Fruit fly (Drosophila melanogaster) whole organism, embryonic: ENCODE measurements around the gene CG14153.

Experiments
- Aef1 ChIP-seq: fragments of 200-800 bp; sonication (Bioruptor generic); IDR thresholded peaks from 3 replicates; pipeline ENCODE4 v1.3.6; 2022; ENCODE audit warnings: missing biosample characterization, missing genetic modification characterization
- Atf3 ChIP-seq: fragments of 200-800 bp; sonication (Bioruptor generic); optimal IDR thresholded peaks from 3 replicates; lab custom pipeline; 2016; ENCODE audit warnings: missing biosample characterization, missing genetic modification characterization
- Atf6 ChIP-seq: fragments of 200-800 bp; sonication (Bioruptor generic); IDR thresholded peaks from 2 replicates; pipeline ENCODE4 v1.3.6; 2022; ENCODE audit warnings: missing biosample characterization, missing genetic modification characterization
- Blimp-1 ChIP-seq: fragments of 200-800 bp; sonication (Bioruptor generic); optimal IDR thresholded peaks from 3 replicates; lab custom pipeline; 2018; ENCODE audit warnings: missing biosample characterization, missing genetic modification characterization, mild to moderate bottlenecking, moderate library complexity, missing genetic modification reagents
- C15 ChIP-seq: fragments of 200-800 bp; sonication (Bioruptor generic); IDR thresholded peaks from 3 replicates; pipeline ENCODE4 v1.3.6; 2022; ENCODE audit warnings: missing biosample characterization, missing genetic modification characterization
- CG10979 ChIP-seq: fragments of 200-800 bp; sonication (Bioruptor generic); optimal IDR thresholded peaks from 2 replicates; lab custom pipeline; 2018; ENCODE audit warnings: missing biosample characterization, mild to moderate bottlenecking, missing genetic modification characterization, moderate library complexity
- CG12299 ChIP-seq: fragments of 200-800 bp; sonication (Bioruptor generic); optimal IDR thresholded peaks from 2 replicates; lab custom pipeline; 2018; ENCODE audit warnings: missing biosample characterization, mild to moderate bottlenecking, missing genetic modification characterization
- CG12391 ChIP-seq: fragments of 200-800 bp; sonication (Bioruptor generic); optimal IDR thresholded peaks from 3 replicates; lab custom pipeline; 2018; ENCODE audit warnings: missing biosample characterization, mild to moderate bottlenecking, missing genetic modification characterization, moderate library complexity
- CG14965 ChIP-seq: fragments of 200-800 bp; sonication (Bioruptor generic); optimal IDR thresholded peaks from 2 replicates; lab custom pipeline; 2016; ENCODE audit warnings: missing biosample characterization, missing genetic modification characterization, borderline replicate concordance
- CG1647 ChIP-seq: fragments of 200-800 bp; sonication (Bioruptor generic); optimal IDR thresholded peaks from 3 replicates; lab custom pipeline; 2016; ENCODE audit warnings: missing biosample characterization, missing genetic modification characterization
- CG17912 ChIP-seq: fragments of 200-800 bp; sonication (Bioruptor generic); optimal IDR thresholded peaks from 2 replicates; lab custom pipeline; 2018; ENCODE audit warnings: missing biosample characterization, mild to moderate bottlenecking, missing genetic modification characterization
- CG2875 ChIP-seq: fragments of 200-800 bp; sonication (Bioruptor generic); optimal IDR thresholded peaks from 2 replicates; lab custom pipeline; 2017; ENCODE audit warnings: missing biosample characterization, mild to moderate bottlenecking, missing genetic modification characterization, missing genetic modification reagents
- CG30431 ChIP-seq: fragments of 200-800 bp; sonication (Bioruptor generic); optimal IDR thresholded peaks from 2 replicates; lab custom pipeline; 2017; ENCODE audit warnings: missing biosample characterization, missing genetic modification characterization
- CG4707 ChIP-seq: fragments of 200-800 bp; sonication (Bioruptor generic); optimal IDR thresholded peaks from 2 replicates; lab custom pipeline; 2018; ENCODE audit warnings: missing biosample characterization, mild to moderate bottlenecking, missing genetic modification characterization, moderate library complexity
- CG4854 ChIP-seq: fragments of 200-800 bp; sonication (Bioruptor generic); optimal IDR thresholded peaks from 2 replicates; lab custom pipeline; 2016; ENCODE audit warnings: missing biosample characterization, missing genetic modification characterization, inconsistent platforms
- CG5180 ChIP-seq: fragments of 200-800 bp; sonication (Bioruptor generic); optimal IDR thresholded peaks from 3 replicates; lab custom pipeline; 2017; ENCODE audit warnings: missing biosample characterization, missing genetic modification characterization, mild to moderate bottlenecking, moderate library complexity, missing genetic modification reagents
- CG6813 ChIP-seq: fragments of 200-800 bp; sonication (Bioruptor generic); optimal IDR thresholded peaks from 2 replicates; lab custom pipeline; 2017; ENCODE audit warnings: missing biosample characterization, missing genetic modification characterization, mild to moderate bottlenecking, moderate library complexity, missing genetic modification reagents
- CG7987 ChIP-seq: fragments of 200-800 bp; sonication (Bioruptor generic); optimal IDR thresholded peaks from 2 replicates; lab custom pipeline; 2018; ENCODE audit warnings: missing biosample characterization, mild to moderate bottlenecking, missing genetic modification characterization, moderate library complexity
- CG8281 ChIP-seq: fragments of 200-800 bp; sonication (Bioruptor generic); optimal IDR thresholded peaks from 2 replicates; lab custom pipeline; 2018; ENCODE audit warnings: missing biosample characterization, mild to moderate bottlenecking, missing genetic modification characterization, moderate library complexity
- CG8478 ChIP-seq: fragments of >200 bp; optimal IDR thresholded peaks from 2 replicates; lab custom pipeline; 2018
- CG9797 ChIP-seq: fragments of 200-800 bp; sonication (Bioruptor generic); optimal IDR thresholded peaks from 3 replicates; lab custom pipeline; 2018; ENCODE audit warnings: missing biosample characterization, mild to moderate bottlenecking, missing genetic modification characterization
- Camta ChIP-seq: fragments of 200-800 bp; sonication (Bioruptor generic); optimal IDR thresholded peaks from 2 replicates; lab custom pipeline; 2016; ENCODE audit warnings: missing biosample characterization, missing genetic modification characterization
- CkIIα-i1 ChIP-seq: fragments of 200-800 bp; sonication (Bioruptor generic); IDR thresholded peaks from 2 replicates; pipeline ENCODE4 v1.3.6; 2022; ENCODE audit warnings: missing biosample characterization, missing genetic modification characterization
- D ChIP-seq, 2 experiments: fragments of 200-800 bp in 1 of 2; fragments of >200 bp in 1 of 2; sonication (Bioruptor generic) in 1 of 2; optimal IDR thresholded peaks; 2 replicates in 1 of 2; 3 replicates in 1 of 2; lab custom pipeline; 2017; ENCODE audit warnings: mild to moderate bottlenecking in 1 of 2, missing biosample characterization in 1 of 2, missing genetic modification characterization in 1 of 2, missing genetic modification reagents in 1 of 2
- D19A ChIP-seq: fragments of 200-800 bp; optimal IDR thresholded peaks from 3 replicates; lab custom pipeline; 2019; ENCODE audit warnings: missing biosample characterization, mild to moderate bottlenecking, missing genetic modification characterization, moderate library complexity
- Dll ChIP-seq: fragments of 200-800 bp; sonication (Bioruptor generic); IDR thresholded peaks from 4 replicates; pipeline ENCODE4 v1.3.6; 2022; ENCODE audit warnings: missing biosample characterization, missing genetic modification characterization; ENCODE audit not compliant: partially characterized antibody
- Doc3 ChIP-seq: fragments of 200-800 bp; sonication (Bioruptor generic); IDR thresholded peaks from 3 replicates; pipeline ENCODE4 v1.3.6; 2022; ENCODE audit warnings: missing biosample characterization, missing genetic modification characterization; ENCODE audit not compliant: partially characterized antibody
- ERR ChIP-seq: fragments of 200-800 bp; sonication (Bioruptor generic); optimal IDR thresholded peaks from 2 replicates; lab custom pipeline; 2016; ENCODE audit warnings: missing biosample characterization, missing genetic modification characterization
- Gsc ChIP-seq: fragments of 200-800 bp; sonication (Bioruptor generic); IDR thresholded peaks from 2 replicates; pipeline ENCODE4 v1.3.6; 2022; ENCODE audit warnings: missing biosample characterization, missing genetic modification characterization
- Hmr ChIP-seq: fragments of 200-800 bp; sonication (Bioruptor generic); optimal IDR thresholded peaks from 3 replicates; lab custom pipeline; 2017; ENCODE audit warnings: mild to moderate bottlenecking, missing biosample characterization, missing genetic modification reagents, missing genetic modification characterization
- Oaz ChIP-seq: fragments of 200-800 bp; sonication (Bioruptor generic); IDR thresholded peaks from 2 replicates; pipeline ENCODE4 v1.3.6; 2022; ENCODE audit warnings: missing biosample characterization, missing genetic modification characterization
- Sox100B ChIP-seq: fragments of 200-800 bp; sonication (Bioruptor generic); optimal IDR thresholded peaks from 3 replicates; lab custom pipeline; 2018; ENCODE audit warnings: missing biosample characterization, mild to moderate bottlenecking, missing genetic modification characterization
- Sox102F ChIP-seq: fragments of 200-800 bp; sonication (Bioruptor generic); optimal IDR thresholded peaks from 2 replicates; lab custom pipeline; 2018; ENCODE audit warnings: missing biosample characterization, mild to moderate bottlenecking, missing genetic modification characterization, moderate library complexity
- cato ChIP-seq: fragments of 200-800 bp; sonication (Bioruptor generic); optimal IDR thresholded peaks from 2 replicates; lab custom pipeline; 2016; ENCODE audit warnings: missing biosample characterization, missing genetic modification characterization, borderline replicate concordance
- chn ChIP-seq: fragments of 200-800 bp; sonication (Bioruptor generic); optimal IDR thresholded peaks from 2 replicates; lab custom pipeline; 2016; ENCODE audit warnings: missing biosample characterization, missing genetic modification characterization
- crp ChIP-seq, 2 experiments: fragments of 200-800 bp; sonication (Bioruptor generic); optimal IDR thresholded peaks; 2 replicates in 1 of 2; 3 replicates in 1 of 2; lab custom pipeline; 2017; ENCODE audit warnings: missing biosample characterization in 2 of 2, missing genetic modification characterization in 2 of 2, mild to moderate bottlenecking in 1 of 2, moderate library complexity in 1 of 2
- cwo ChIP-seq: fragments of 200-800 bp; sonication (Bioruptor generic); optimal IDR thresholded peaks from 3 replicates; lab custom pipeline; 2017; ENCODE audit warnings: missing biosample characterization, missing genetic modification characterization, mild to moderate bottlenecking, moderate library complexity, missing genetic modification reagents
- dmrt11E ChIP-seq: fragments of 200-800 bp; sonication (Bioruptor generic); optimal IDR thresholded peaks from 3 replicates; lab custom pipeline; 2018; ENCODE audit warnings: missing biosample characterization, mild to moderate bottlenecking, missing genetic modification characterization, moderate library complexity
- eve ChIP-seq, 2 experiments: fragments of >200 bp; optimal IDR thresholded peaks; 2 replicates each; lab custom pipeline; 2017; ENCODE audit warnings: missing biosample characterization in 2 of 2, missing genetic modification characterization in 2 of 2
- hth ChIP-seq: fragments of >200 bp; optimal IDR thresholded peaks from 2 replicates; lab custom pipeline; 2017; ENCODE audit warnings: inconsistent platforms
- psq ChIP-seq: fragments of 200-800 bp; sonication (Bioruptor generic); optimal IDR thresholded peaks from 2 replicates; lab custom pipeline; 2017; ENCODE audit warnings: missing biosample characterization, missing genetic modification characterization
- rib ChIP-seq: fragments of 200-800 bp; sonication (Bioruptor generic); IDR thresholded peaks from 2 replicates; pipeline ENCODE4 v1.3.6; 2022; ENCODE audit warnings: missing biosample characterization, missing genetic modification characterization
- scrt ChIP-seq: fragments of 200-800 bp; sonication (Bioruptor generic); optimal IDR thresholded peaks from 2 replicates; lab custom pipeline; 2018; ENCODE audit warnings: missing biosample characterization, mild to moderate bottlenecking, missing genetic modification characterization, moderate library complexity
- slp2 ChIP-seq: fragments of 200-800 bp; sonication (Bioruptor generic); optimal IDR thresholded peaks from 2 replicates; lab custom pipeline; 2016; ENCODE audit warnings: missing biosample characterization, missing genetic modification characterization
- stwl ChIP-seq: fragments of 200-800 bp; sonication (Bioruptor generic); optimal IDR thresholded peaks from 3 replicates; lab custom pipeline; 2018; ENCODE audit warnings: missing biosample characterization, mild to moderate bottlenecking, missing genetic modification characterization, moderate library complexity
- tap ChIP-seq: fragments of 200-800 bp; optimal IDR thresholded peaks from 3 replicates; lab custom pipeline; 2019; ENCODE audit warnings: missing biosample characterization, mild to moderate bottlenecking, missing genetic modification characterization, moderate library complexity
- tll ChIP-seq, 2 experiments: fragments of 200-800 bp in 1 of 2; fragments of >200 bp in 1 of 2; sonication (Bioruptor generic) in 1 of 2; optimal IDR thresholded peaks; 2 replicates each; lab custom pipeline; 2017 to 2019; ENCODE audit warnings: missing biosample characterization in 2 of 2, missing genetic modification characterization in 2 of 2, mild to moderate bottlenecking in 1 of 2, moderate library complexity in 1 of 2
- toy ChIP-seq: fragments of 200-800 bp; sonication (Bioruptor generic); IDR thresholded peaks from 2 replicates; pipeline ENCODE4 v1.3.6; 2022; ENCODE audit warnings: missing biosample characterization, missing genetic modification characterization
- vnd ChIP-seq: fragments of 200-800 bp; sonication (Bioruptor generic); IDR thresholded peaks from 3 replicates; pipeline ENCODE4 v1.3.6; 2022; ENCODE audit warnings: missing biosample characterization, missing genetic modification characterization; ENCODE audit not compliant: partially characterized antibody

Gene CG14153

DNA sequence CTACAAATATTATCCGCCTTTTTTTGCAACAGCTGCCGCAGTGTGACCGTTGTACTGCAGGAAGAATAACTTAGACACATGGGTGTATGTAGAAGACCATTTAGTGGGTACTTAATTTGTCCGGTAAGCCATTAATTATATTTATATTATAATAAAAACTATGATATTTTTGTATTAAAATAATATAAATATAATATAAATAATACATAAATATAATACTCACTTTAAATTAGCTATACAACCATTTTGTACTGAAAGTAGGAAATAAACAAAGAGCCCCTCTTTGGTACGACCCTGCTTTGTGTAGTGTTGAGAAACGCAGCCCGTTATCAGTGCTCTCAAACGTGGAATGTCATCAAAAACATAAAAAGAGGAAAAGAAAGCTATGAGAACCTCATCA lies 5.5 kb upstream of the CG14153 start, which contains the start of gene Cnep1r2 (continued):
- TF ChIP-seq CkIIα-i1 (GFP tag; lab: Robert Waterston, UW) (peak; percentile 41; the same call in 1 of the 2 replicates), CG10979 (peak; percentile 96), hth (lab: Kevin White, UChicago) (no peak), Atf6 (GFP tag; lab: Robert Waterston, UW) (peak; percentile 86), toy (GFP tag; lab: Robert Waterston, UW) (peak; percentile 70; the same call in 1 of the 2 replicates), Doc3 (GFP tag; lab: Robert Waterston, UW) (no peak), cwo (peak; percentile 87), Oaz (GFP tag; lab: Robert Waterston, UW) (peak; percentile 73; the same call in 1 of the 2 replicates), CG1647 (GFP tag; lab: Kevin White, UChicago) (peak; percentile 70), D (optimal IDR thresholded peaks at IDR 0.05; lab: Kevin White, UChicago) (no peak), D (GFP tag; optimal IDR thresholded peaks at IDR 0.05; lab: Kevin White, UChicago) (peak; percentile 93), CG8478 (lab: Kevin White, UChicago) (no peak), Blimp-1 (GFP tag; lab: Kevin White, UChicago) (peak; percentile 94), CG8281 (tag; lab: Kevin White, UChicago) (peak; percentile 88), cato (GFP tag; lab: Kevin White, UChicago) (peak; percentile 88), vnd (GFP tag; lab: Robert Waterston, UW) (no peak), CG9797 (peak; percentile 70), Gsc (no peak), ERR (GFP tag; lab: Kevin White, UChicago) (no peak), CG7987 (GFP tag; lab: Kevin White, UChicago) (peak; percentile 87), Aef1 (peak; percentile 93), CG6813 (GFP tag; lab: Kevin White, UChicago) (peak; percentile 92), CG14965 (GFP tag; lab: Kevin White, UChicago) (no peak), Hmr (peak; percentile 96), slp2 (GFP tag; lab: Kevin White, UChicago) (peak; percentile 64), CG12299 (tag; lab: Kevin White, UChicago) (peak; percentile 96), dmrt11E (tag; lab: Kevin White, UChicago) (peak; percentile 98), tap (tag; lab: Kevin White, UChicago) (peak; percentile 91), D19A (peak; percentile 93), CG4854 (GFP tag; lab: Kevin White, UChicago) (peak; percentile 61), CG5180 (GFP tag; lab: Kevin White, UChicago) (peak; percentile 73), stwl (tag; lab: Kevin White, UChicago) (peak; percentile 93), Camta (GFP tag; lab: Kevin White, UChicago) (peak; percentile 34), Atf3 (GFP tag; lab: Kevin White, UChicago) (peak; percentile 56), scrt (GFP tag; lab: Kevin White, UChicago) (peak; percentile 89), chn (GFP tag; lab: Kevin White, UChicago) (peak; percentile 70), CG12391 (tag; lab: Kevin White, UChicago) (peak; percentile 98), Sox100B (GFP tag; lab: Kevin White, UChicago) (peak; percentile 94), CG4707 (GFP tag; lab: Kevin White, UChicago) (peak; percentile 72), eve (GFP tag; optimal IDR thresholded peaks at IDR 0.05; lab: Kevin White, UChicago) (no peak), Dll (GFP tag; lab: Robert Waterston, UW) (no peak), CG17912 (GFP tag; lab: Kevin White, UChicago) (peak; percentile 89), psq (GFP tag; lab: Kevin White, UChicago) (peak; percentile 83), CG30431 (GFP tag; lab: Kevin White, UChicago) (peak; percentile 96), Sox102F (GFP tag; lab: Kevin White, UChicago) (peak; percentile 96), crp (GFP tag; optimal IDR thresholded peaks at IDR 0.05; lab: Kevin White, UChicago) (peak in 1 of 2 experiments; percentile 65), tll (GFP tag; optimal IDR thresholded peaks at IDR 0.05; lab: Kevin White, UChicago) (peak in 1 of 2 experiments; percentile 60), CG2875 (GFP tag; lab: Kevin White, UChicago) (peak; percentile 88), C15 (GFP tag; lab: Robert Waterston, UW) (peak; percentile 66; the same call in 2 of the 3 replicates), rib (GFP tag; lab: Robert Waterston, UW) (peak; percentile 88)
